Worm (Caenorhabditis elegans) whole organism, late embryonic: ENCODE results near the gene oac-53.

Experiments
- C08G9.2 ChIP-seq: sonication (generic microtip); optimal IDR thresholded peaks from 2 replicates; lab custom pipeline; 2016; ENCODE audit warnings: mild to moderate bottlenecking, missing genetic modification characterization, moderate library complexity, missing compliant biosample characterization
- C38D4.7 ChIP-seq: fragments of 200-800 bp; sonication (Bioruptor generic); optimal IDR thresholded peaks from 2 replicates; lab custom pipeline; 2018; ENCODE audit warnings: mild to moderate bottlenecking, missing genetic modification characterization, moderate library complexity, missing compliant biosample characterization
- F13H6.1 ChIP-seq: sonication (generic microtip); optimal IDR thresholded peaks from 2 replicates; lab custom pipeline; 2016; ENCODE audit warnings: missing genetic modification characterization, missing compliant biosample characterization
- K02D7.2 ChIP-seq: sonication (generic microtip); optimal IDR thresholded peaks from 2 replicates; lab custom pipeline; 2017; ENCODE audit warnings: mild to moderate bottlenecking, missing genetic modification characterization, missing compliant biosample characterization
- T23F11.4 ChIP-seq: fragments of 200-800 bp; sonication (Bioruptor generic); optimal IDR thresholded peaks from 2 replicates; lab custom pipeline; 2018; ENCODE audit warnings: mild to moderate bottlenecking, missing genetic modification characterization, missing compliant biosample characterization
- ama-1 ChIP-seq: fragments of 150-350 bp; optimal IDR thresholded peaks from 2 replicates; lab custom pipeline; 2014
- ceh-19 ChIP-seq: fragments of 200-800 bp; sonication (Bioruptor generic); optimal IDR thresholded peaks from 2 replicates; lab custom pipeline; 2018; ENCODE audit warnings: mild to moderate bottlenecking, missing genetic modification characterization, missing compliant biosample characterization
- ceh-24 ChIP-seq: sonication (generic microtip); optimal IDR thresholded peaks from 2 replicates; lab custom pipeline; 2016; ENCODE audit warnings: mild to moderate bottlenecking, missing genetic modification characterization, missing compliant biosample characterization
- ceh-31 ChIP-seq: sonication (generic microtip); optimal IDR thresholded peaks from 2 replicates; lab custom pipeline; 2016; ENCODE audit warnings: missing genetic modification characterization, missing compliant biosample characterization
- ceh-34 ChIP-seq: sonication (generic microtip); optimal IDR thresholded peaks from 2 replicates; lab custom pipeline; 2016; ENCODE audit warnings: mild to moderate bottlenecking, missing genetic modification characterization, missing compliant biosample characterization
- ceh-9 ChIP-seq: sonication (generic microtip); optimal IDR thresholded peaks from 2 replicates; lab custom pipeline; 2016; ENCODE audit warnings: mild to moderate bottlenecking, missing genetic modification characterization, inconsistent platforms, missing compliant biosample characterization
- elt-2 ChIP-seq: sonication (generic microtip); optimal IDR thresholded peaks from 2 replicates; lab custom pipeline; 2016; ENCODE audit warnings: missing genetic modification reagents, missing genetic modification characterization, missing compliant biosample characterization
- elt-4 ChIP-seq: sonication (generic microtip); optimal IDR thresholded peaks from 2 replicates; lab custom pipeline; 2016; ENCODE audit warnings: missing genetic modification characterization, missing compliant biosample characterization
- eyg-1 ChIP-seq: sonication (generic microtip); optimal IDR thresholded peaks from 2 replicates; lab custom pipeline; 2016; ENCODE audit warnings: missing genotype, missing genetic modification characterization, missing compliant biosample characterization
- fkh-6 ChIP-seq: sonication (generic microtip); optimal IDR thresholded peaks from 2 replicates; lab custom pipeline; 2016; ENCODE audit warnings: missing genetic modification characterization, missing compliant biosample characterization
- gmeb-2 ChIP-seq: sonication (generic microtip); optimal IDR thresholded peaks from 2 replicates; lab custom pipeline; 2016; ENCODE audit warnings: missing genetic modification characterization, inconsistent platforms, missing compliant biosample characterization
- hlh-30 ChIP-seq: sonication (generic microtip); optimal IDR thresholded peaks from 2 replicates; lab custom pipeline; 2017; ENCODE audit warnings: antibody characterized with exemption, missing genetic modification characterization, missing compliant biosample characterization; ENCODE audit not compliant: insufficient read depth
- hlh-8 ChIP-seq: sonication (generic microtip); optimal IDR thresholded peaks from 2 replicates; lab custom pipeline; 2016; ENCODE audit warnings: missing genotype, missing genetic modification characterization, missing compliant biosample characterization
- lim-6 ChIP-seq: sonication (generic microtip); optimal IDR thresholded peaks from 2 replicates; lab custom pipeline; 2016; ENCODE audit warnings: missing genetic modification characterization, missing compliant biosample characterization
- nfya-1 ChIP-seq: sonication (generic microtip); optimal IDR thresholded peaks from 2 replicates; lab custom pipeline; 2017; ENCODE audit warnings: missing genetic modification characterization, mild to moderate bottlenecking, missing compliant biosample characterization, antibody characterized with exemption, moderate library complexity
- nhr-11 ChIP-seq: fragments of 150-350 bp; optimal IDR thresholded peaks from 2 replicates; lab custom pipeline; 2014; ENCODE audit warnings: missing biosample characterization, missing genetic modification characterization
- pat-9 ChIP-seq: fragments of 200-800 bp; sonication (Bioruptor generic); optimal IDR thresholded peaks from 2 replicates; lab custom pipeline; 2018; ENCODE audit warnings: mild to moderate bottlenecking, missing genetic modification characterization, moderate library complexity, missing compliant biosample characterization
- pha-4 ChIP-seq: fragments of 150-350 bp; optimal IDR thresholded peaks from 2 replicates; lab custom pipeline; 2018; ENCODE audit warnings: missing biosample characterization, missing genetic modification reagents, missing genetic modification characterization
- pros-1 ChIP-seq: fragments of 150-350 bp; optimal IDR thresholded peaks from 2 replicates; lab custom pipeline; 2014; ENCODE audit warnings: missing biosample characterization, missing genetic modification reagents, missing genetic modification characterization
- rnt-1 ChIP-seq: sonication (generic microtip); optimal IDR thresholded peaks from 2 replicates; lab custom pipeline; 2016; ENCODE audit warnings: missing genetic modification characterization, missing compliant biosample characterization
- sdc-2 ChIP-seq: sonication (generic microtip); optimal IDR thresholded peaks from 2 replicates; lab custom pipeline; 2016; ENCODE audit warnings: missing genotype, missing genetic modification characterization, missing compliant biosample characterization
- sox-2 ChIP-seq: fragments of 200-800 bp; sonication (Bioruptor generic); IDR thresholded peaks from 2 replicates; pipeline ENCODE4 v1.3.6; 2022; ENCODE audit warnings: missing genetic modification reagents, missing genetic modification characterization, missing compliant biosample characterization
- sox-4 ChIP-seq: sonication (generic microtip); optimal IDR thresholded peaks from 2 replicates; lab custom pipeline; 2017; ENCODE audit warnings: mild to moderate bottlenecking, missing genetic modification characterization, inconsistent platforms, missing compliant biosample characterization
- syd-9 ChIP-seq: sonication (generic microtip); optimal IDR thresholded peaks from 2 replicates; lab custom pipeline; 2016; ENCODE audit warnings: mild to moderate bottlenecking, missing genetic modification characterization, moderate library complexity, missing compliant biosample characterization
- tbx-7 ChIP-seq: sonication (generic microtip); optimal IDR thresholded peaks from 2 replicates; lab custom pipeline; 2016; ENCODE audit warnings: missing genotype, missing genetic modification characterization, missing compliant biosample characterization
- ttx-3 ChIP-seq: sonication (generic microtip); optimal IDR thresholded peaks from 2 replicates; lab custom pipeline; 2016; ENCODE audit warnings: missing genetic modification reagents, missing genetic modification characterization, missing compliant biosample characterization
- unc-42 ChIP-seq: sonication (generic microtip); optimal IDR thresholded peaks from 2 replicates; lab custom pipeline; 2016; ENCODE audit warnings: missing genotype, missing genetic modification characterization, missing compliant biosample characterization
- unc-55 ChIP-seq: sonication (generic microtip); optimal IDR thresholded peaks from 2 replicates; lab custom pipeline; 2017; ENCODE audit warnings: missing biosample characterization, missing genetic modification reagents, missing genetic modification characterization

The oac-53 gene

DNA sequence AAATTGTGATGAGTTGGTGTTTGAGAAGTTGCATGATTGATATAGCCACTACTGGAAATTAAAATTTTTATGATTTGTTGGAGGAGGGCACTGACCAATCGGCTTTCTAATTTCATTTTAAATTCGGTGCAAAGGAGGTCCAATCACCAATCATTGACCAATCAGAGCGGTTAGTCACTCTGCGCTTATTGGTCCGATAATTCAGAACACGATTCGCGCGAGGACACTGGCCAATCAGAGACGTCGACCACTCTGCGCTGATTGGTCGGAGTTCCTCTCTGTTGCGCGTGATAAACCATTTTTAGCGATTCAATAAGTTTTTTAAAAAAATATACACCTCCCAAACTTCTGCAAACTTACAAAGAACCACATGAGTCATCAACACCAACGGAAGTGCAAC lies 27.9 kb downstream of the oac-53 start:
- peak; percentile 64 for TF ChIP-seq nfya-1 (tag; lab: Kevin White, UChicago)
- no peak for TF ChIP-seq ttx-3 (tag; lab: Kevin White, UChicago)
- no peak for TF ChIP-seq tbx-7 (tag; lab: Kevin White, UChicago)
- TF ChIP-seq, all 69 proteins: peak for 1

ce11 chrV:16598437-16598836 lies 29.3 kb downstream of the oac-53 start:
- TF ChIP-seq ceh-9 (tag; lab: Kevin White, UChicago), result no peak
- TF ChIP-seq hlh-8, result peak; percentile 28
- TF ChIP-seq unc-42, result no peak
- no peak for TF ChIP-seq sox-2 (GFP tag; lab: Robert Waterston, UW)
- no peak for TF ChIP-seq sox-4 (tag; lab: Kevin White, UChicago)
- TF ChIP-seq ama-1, result no peak
- no peak for TF ChIP-seq T23F11.4
- TF ChIP-seq ceh-24 (tag; lab: Kevin White, UChicago), result no peak
- TF ChIP-seq ceh-34 (tag; lab: Kevin White, UChicago), result no peak
- no peak for TF ChIP-seq ceh-31 (tag; lab: Kevin White, UChicago)
- peak; percentile 13 for TF ChIP-seq rnt-1
- TF ChIP-seq eyg-1, result no peak
- TF ChIP-seq sdc-2 (tag; lab: Kevin White, UChicago), result no peak
- TF ChIP-seq pat-9 (tag; lab: Kevin White, UChicago), result peak; percentile 5
- no peak for TF ChIP-seq unc-55
- TF ChIP-seq hlh-30, result peak; percentile 84
- TF ChIP-seq, all 69 proteins: peak for 4

- TF ChIP-seq C08G9.2 (no peak), elt-2 (peak; percentile 50)
- TF ChIP-seq, all 69 proteins: peak for 1
Measured at ce11 chrV:16596102-16596501, 31.7 kb downstream of the oac-53 start.

- TF ChIP-seq rnt-1, result no peak
- peak; percentile 82 for TF ChIP-seq elt-2
Measured at ce11 chrV:16595140-16595791, 32.5 kb downstream of the oac-53 start, which contains the start of gene cpl-1. Gene cpl-1 (minus strand): TSS chrV:16595346.

DNA sequence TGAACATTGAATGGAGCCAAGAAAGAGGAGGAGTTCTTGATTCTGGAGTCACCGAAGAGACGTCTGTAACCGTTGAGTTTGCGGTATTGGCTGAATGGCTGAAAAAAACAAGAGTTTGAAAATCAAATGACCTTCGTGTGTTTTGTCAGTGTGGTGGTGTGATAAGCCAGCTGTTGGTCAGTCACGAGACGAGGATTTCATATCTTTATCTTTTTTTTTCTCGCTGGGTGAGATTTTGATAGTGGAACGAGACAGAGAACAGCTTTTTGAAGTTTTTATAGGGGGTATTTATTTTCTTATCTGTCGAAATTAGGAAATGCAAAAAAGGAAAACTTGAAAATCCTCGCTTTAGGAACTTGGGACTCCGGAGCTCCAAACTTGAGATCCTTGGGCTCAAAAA lies 33.3 kb downstream of the oac-53 start:
- TF ChIP-seq nhr-11 (tag; lab: Kevin White, UChicago) (no peak), C38D4.7 (GFP tag; lab: Kevin White, UChicago) (no peak), elt-4 (tag; lab: Kevin White, UChicago) (no peak), pros-1 (tag; lab: Kevin White, UChicago) (no peak), fkh-6 (tag; lab: Kevin White, UChicago) (no peak), ceh-19 (GFP tag; lab: Kevin White, UChicago) (no peak), K02D7.2 (no peak), unc-55 (no peak), syd-9 (tag; lab: Kevin White, UChicago) (no peak), gmeb-2 (tag; lab: Kevin White, UChicago) (no peak), pat-9 (tag; lab: Kevin White, UChicago) (no peak), pha-4 (tag; lab: Kevin White, UChicago) (no peak), tbx-7 (tag; lab: Kevin White, UChicago) (no peak), F13H6.1 (tag; lab: Kevin White, UChicago) (no peak), sdc-2 (tag; lab: Kevin White, UChicago) (no peak), sox-2 (GFP tag; lab: Robert Waterston, UW) (no peak)

- TF ChIP-seq lim-6 (tag; lab: Kevin White, UChicago) (no peak), ceh-9 (tag; lab: Kevin White, UChicago) (no peak), elt-4 (tag; lab: Kevin White, UChicago) (peak; percentile 20)
Measured at ce11 chrV:16593792-16594059, 34.0 kb downstream of the oac-53 start.
